Worm (Caenorhabditis elegans): Measurements from ENCODE around the gene lron-12.

lron-12 gene

ce11 chrIII:12152599-12152998 is 34.3 kb upstream of the lron-12 start, which contains the start of gene Y75B8A.7:
Y75B8A.7 (plus strand) TSS chrIII:12152899.
- TF ChIP-seq nhr-28 (tag; optimal IDR thresholded peaks at IDR 0.05) (no peak), lin-13 (GFP tag; optimal IDR thresholded peaks at IDR 0.05) (no peak), set-16 (GFP tag; IDR thresholded peaks at IDR 0.05) (no peak), daf-16 (GFP tag; optimal IDR thresholded peaks at IDR 0.05) (no peak), daf-16 (tag; optimal IDR thresholded peaks at IDR 0.05) (no peak), saeg-2 (GFP tag; IDR thresholded peaks at IDR 0.05) (no peak), daf-19 (GFP tag; conservative IDR thresholded peaks at IDR 0.05) (no peak), F44E2.7 (GFP tag; IDR thresholded peaks at IDR 0.05) (no peak), dmd-9 (GFP tag; IDR thresholded peaks at IDR 0.05) (no peak), zfp-2 (tag; optimal IDR thresholded peaks at IDR 0.05) (no peak), unc-39 (tag; optimal IDR thresholded peaks at IDR 0.05) (no peak), F10B5.3 (tag; optimal IDR thresholded peaks at IDR 0.05) (no peak), lin-15B (tag; optimal IDR thresholded peaks at IDR 0.05) (no peak), fos-1 (tag; optimal IDR thresholded peaks at IDR 0.05) (no peak), mes-2 (tag; optimal IDR thresholded peaks at IDR 0.05; ENCODE audit: poor library complexity, severe bottlenecking) (no peak), ZK546.5 (tag; optimal IDR thresholded peaks at IDR 0.05) (no peak)

DNA sequence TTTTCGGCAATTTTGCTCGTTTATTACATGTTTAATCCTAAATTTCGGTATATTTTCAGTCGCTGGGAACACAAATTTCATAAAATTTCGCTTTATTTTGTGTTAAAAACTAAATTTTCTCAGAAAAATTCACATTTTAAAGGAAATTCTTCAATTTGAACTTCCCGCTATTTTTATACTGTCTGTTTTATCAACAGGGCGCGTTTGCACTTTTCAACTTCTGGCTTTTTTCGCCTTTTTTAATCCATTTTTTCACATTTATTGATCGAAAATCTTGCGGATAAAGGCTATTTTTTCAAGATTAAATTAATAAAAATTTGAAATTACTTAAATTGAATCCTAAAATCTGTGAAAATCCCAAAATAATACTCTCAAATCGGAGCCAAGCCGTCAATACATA is 33.9 kb upstream of the lron-12 start:
- TF ChIP-seq unc-130 (GFP tag; optimal IDR thresholded peaks at IDR 0.05) (no peak), nhr-76 (tag; optimal IDR thresholded peaks at IDR 0.05) (no peak), mep-1 (tag; optimal IDR thresholded peaks at IDR 0.05) (peak; percentile 28), zag-1 (tag; optimal IDR thresholded peaks at IDR 0.05) (no peak), snpc-1.2 (GFP tag; IDR thresholded peaks at IDR 0.05) (no peak), dmd-6 (GFP tag; IDR thresholded peaks at IDR 0.05) (no peak), dpl-1 (GFP tag; optimal IDR thresholded peaks at IDR 0.05) (peak; percentile 91), F37D6.2 (tag; optimal IDR thresholded peaks at IDR 0.05) (no peak), tra-1 (GFP tag; IDR thresholded peaks at IDR 0.05) (no peak), aly-2 (tag; optimal IDR thresholded peaks at IDR 0.05) (no peak), dve-1 (tag; optimal IDR thresholded peaks at IDR 0.05; ENCODE audit: insufficient read depth) (peak; percentile 21), skn-1 (tag; optimal IDR thresholded peaks at IDR 0.05) (no peak), daf-8 (GFP tag; IDR thresholded peaks at IDR 0.05) (no peak), nhr-6 (tag; optimal IDR thresholded peaks at IDR 0.05) (no peak), F49E8.2 (tag; optimal IDR thresholded peaks at IDR 0.05; ENCODE audit: borderline replicate concordance) (no peak), hmg-1.1 (GFP tag; IDR thresholded peaks at IDR 0.05) (no peak), jun-1 (tag; optimal IDR thresholded peaks at IDR 0.05) (no peak), lsy-2 (tag; optimal IDR thresholded peaks at IDR 0.05) (peak in 1 of 2 experiments; percentile 71), hlh-30 (tag; optimal IDR thresholded peaks at IDR 0.05; ENCODE audit: insufficient read depth) (peak; percentile 5), lim-7 (GFP tag; IDR thresholded peaks at IDR 0.05) (no peak), mes-2 (tag; optimal IDR thresholded peaks at IDR 0.05; ENCODE audit: poor library complexity, severe bottlenecking) (peak; percentile 38), lin-38 (GFP tag; IDR thresholded peaks at IDR 0.05) (peak; percentile 93)

- TF ChIP-seq fos-1 (tag; optimal IDR thresholded peaks at IDR 0.05) (no peak), dmd-8 (GFP tag; IDR thresholded peaks at IDR 0.05) (no peak), ctbp-1 (GFP tag; IDR thresholded peaks at IDR 0.05) (no peak), lin-29 (GFP tag; IDR thresholded peaks at IDR 0.05) (no peak), daf-12 (tag; optimal IDR thresholded peaks at IDR 0.05) (no peak), lin-15B (tag; optimal IDR thresholded peaks at IDR 0.05) (no peak), Y75B8A.6 (GFP tag; IDR thresholded peaks at IDR 0.05) (no peak), jun-1 (tag; optimal IDR thresholded peaks at IDR 0.05) (no peak), nhr-42 (GFP tag; IDR thresholded peaks at IDR 0.05) (no peak), aha-1 (tag) (no peak), snpc-4 (tag; optimal IDR thresholded peaks at IDR 0.05) (no peak)
Measured at ce11 chrIII:12151100-12151499, 32.8 kb upstream of the lron-12 start.

All from whole organism, L4 larva.